Worm (Caenorhabditis elegans): Measurements from ENCODE around the gene srx-9.

ce11 chrV:7436911-7437310 is 41.7 kb upstream of the srx-9 start:
- TF ChIP-seq ama-1 (optimal IDR thresholded peaks at IDR 0.05) (peak; percentile 87), lin-15B (tag; optimal IDR thresholded peaks at IDR 0.05) (no peak), fos-1 (tag; optimal IDR thresholded peaks at IDR 0.05) (no peak), lir-3 (tag; optimal IDR thresholded peaks at IDR 0.05; ENCODE audit: poor library complexity) (no peak), nhr-237 (tag; optimal IDR thresholded peaks at IDR 0.05) (no peak), fkh-10 (GFP tag; optimal IDR thresholded peaks at IDR 0.05) (no peak), ztf-11 (tag; optimal IDR thresholded peaks at IDR 0.05) (no peak), nhr-47 (tag; optimal IDR thresholded peaks at IDR 0.05) (peak; percentile 57), lin-39 (tag; optimal IDR thresholded peaks at IDR 0.05) (no peak), snpc-4 (tag; optimal IDR thresholded peaks at IDR 0.05) (no peak), aly-2 (tag; optimal IDR thresholded peaks at IDR 0.05) (no peak)

All from whole organism, L1 larva.